Worm (Caenorhabditis elegans): ENCODE data around the gene etr-1.

etr-1 gene

DNA sequence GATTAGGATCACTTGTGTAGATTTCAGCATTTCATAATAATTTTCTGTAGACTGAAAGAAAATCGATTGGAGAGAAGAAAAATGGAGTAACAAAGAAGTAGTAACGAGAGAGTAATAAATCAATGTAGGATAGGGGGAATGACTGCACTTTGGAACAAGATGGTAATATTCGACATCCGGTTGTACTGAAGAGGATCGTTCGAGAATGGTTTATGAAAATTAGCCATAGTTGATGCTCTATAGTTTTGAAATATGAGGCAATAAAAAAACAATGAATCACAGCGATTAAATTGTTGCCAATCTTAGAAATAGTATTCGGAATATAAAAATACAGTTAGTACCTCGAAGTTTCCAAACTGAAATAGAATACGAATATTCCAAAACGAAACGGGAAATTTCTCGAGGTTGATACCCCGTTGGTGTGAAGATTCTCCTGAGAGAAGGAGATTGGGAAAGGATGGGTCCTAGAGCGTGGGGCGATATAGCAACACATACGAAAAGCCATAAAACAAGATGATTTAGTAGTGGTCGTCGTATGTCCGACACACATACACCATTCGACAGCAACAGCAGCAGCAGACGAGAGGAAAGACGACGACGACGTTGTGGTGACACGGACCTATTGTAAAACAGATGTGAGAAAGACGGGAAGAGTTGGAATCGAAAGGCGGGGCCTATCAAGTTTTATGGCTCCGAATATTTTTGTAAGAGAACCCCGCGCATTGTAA is 28.5 kb upstream of the etr-1 start, which contains the start of gene cwn-1:
TSS of gene cwn-1 (minus strand) at position 51 of the 728 bp plus-strand sequence.
- TF ChIP-seq dpl-1 (GFP tag; optimal IDR thresholded peaks at IDR 0.05) (no peak), dmd-8 (GFP tag; IDR thresholded peaks at IDR 0.05) (no peak), fos-1 (tag; optimal IDR thresholded peaks at IDR 0.05) (no peak), php-3 (GFP tag; IDR thresholded peaks at IDR 0.05) (no peak), nhr-77 (tag; optimal IDR thresholded peaks at IDR 0.05) (no peak), lin-13 (GFP tag; optimal IDR thresholded peaks at IDR 0.05) (no peak), daf-16 (GFP tag; optimal IDR thresholded peaks at IDR 0.05) (no peak), daf-16 (tag; optimal IDR thresholded peaks at IDR 0.05) (no peak), ces-1 (GFP tag; optimal IDR thresholded peaks at IDR 0.05) (no peak), F44E2.7 (GFP tag; IDR thresholded peaks at IDR 0.05) (no peak), hlh-11 (tag; optimal IDR thresholded peaks at IDR 0.05) (no peak), ceh-82 (tag; optimal IDR thresholded peaks at IDR 0.05) (no peak), aly-2 (tag; optimal IDR thresholded peaks at IDR 0.05) (no peak), daf-12 (tag; optimal IDR thresholded peaks at IDR 0.05) (no peak), nhr-28 (tag; optimal IDR thresholded peaks at IDR 0.05) (no peak), egl-27 (tag; optimal IDR thresholded peaks at IDR 0.05) (no peak)

DNA sequence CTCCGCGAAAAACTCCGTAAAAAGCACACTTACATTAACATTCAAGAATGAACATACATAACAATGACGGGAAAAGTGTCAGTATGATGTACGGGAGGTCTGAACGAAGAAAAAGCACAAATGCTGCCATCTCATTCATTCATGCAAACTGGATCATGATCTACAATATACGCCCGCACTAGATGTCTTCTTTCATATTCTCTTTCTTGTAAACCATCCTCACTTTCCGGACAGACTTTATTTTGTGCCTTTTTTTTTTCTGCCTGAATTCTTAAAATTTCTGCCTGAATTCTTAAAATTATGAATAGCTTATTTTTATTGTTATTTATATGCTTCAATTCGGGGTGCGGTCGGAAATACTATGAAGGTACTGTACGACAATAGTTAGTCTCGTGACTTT is 27.0 kb upstream of the etr-1 start, which contains the start of gene K10B4.1:
TSS of gene K10B4.1 (plus strand) at position 301 of the 400 bp plus-strand sequence.
- TF ChIP-seq lin-15B (tag; optimal IDR thresholded peaks at IDR 0.05): no peak
- TF ChIP-seq nhr-25 (tag; optimal IDR thresholded peaks at IDR 0.05; ENCODE audit: borderline replicate concordance, insufficient read depth): no peak
- no peak for TF ChIP-seq pha-4 (GFP tag; IDR thresholded peaks at IDR 0.05)
- no peak for TF ChIP-seq pha-4 (tag; optimal IDR thresholded peaks at IDR 0.05)
- TF ChIP-seq rbr-2 (tag; optimal IDR thresholded peaks at IDR 0.05): no peak
- TF ChIP-seq daf-16 (GFP tag; optimal IDR thresholded peaks at IDR 0.05): no peak
- no peak for TF ChIP-seq daf-16 (tag; optimal IDR thresholded peaks at IDR 0.05)
- TF ChIP-seq ces-1 (GFP tag; optimal IDR thresholded peaks at IDR 0.05): no peak
- no peak for TF ChIP-seq nhr-28 (tag; optimal IDR thresholded peaks at IDR 0.05)
- no peak for TF ChIP-seq nhr-76 (tag; optimal IDR thresholded peaks at IDR 0.05)
- no peak for TF ChIP-seq nhr-77 (tag; optimal IDR thresholded peaks at IDR 0.05)
- no peak for TF ChIP-seq lsy-2 (tag; optimal IDR thresholded peaks at IDR 0.05)
- no peak for TF ChIP-seq unc-62 (GFP tag; optimal IDR thresholded peaks at IDR 0.05 in 1 of 2)
- no peak for TF ChIP-seq unc-62 (tag; optimal IDR thresholded peaks at IDR 0.05)
- no peak for TF ChIP-seq T26A8.4 (GFP tag; IDR thresholded peaks at IDR 0.05)
- TF ChIP-seq mep-1 (tag; optimal IDR thresholded peaks at IDR 0.05): no peak
- no peak for TF ChIP-seq dmd-6 (GFP tag; IDR thresholded peaks at IDR 0.05)
- TF ChIP-seq mxl-3 (GFP tag; optimal IDR thresholded peaks at IDR 0.05): no peak
- no peak for TF ChIP-seq nhr-41 (GFP tag; IDR thresholded peaks at IDR 0.05)
- no peak for TF ChIP-seq hlh-30 (tag; optimal IDR thresholded peaks at IDR 0.05; ENCODE audit: insufficient read depth)
- TF ChIP-seq D1046.2 (GFP tag; IDR thresholded peaks at IDR 0.05): no peak
- no peak for TF ChIP-seq unc-39 (tag; optimal IDR thresholded peaks at IDR 0.05)
- TF ChIP-seq zfp-3 (GFP tag; conservative IDR thresholded peaks at IDR 0.05): no peak

DNA sequence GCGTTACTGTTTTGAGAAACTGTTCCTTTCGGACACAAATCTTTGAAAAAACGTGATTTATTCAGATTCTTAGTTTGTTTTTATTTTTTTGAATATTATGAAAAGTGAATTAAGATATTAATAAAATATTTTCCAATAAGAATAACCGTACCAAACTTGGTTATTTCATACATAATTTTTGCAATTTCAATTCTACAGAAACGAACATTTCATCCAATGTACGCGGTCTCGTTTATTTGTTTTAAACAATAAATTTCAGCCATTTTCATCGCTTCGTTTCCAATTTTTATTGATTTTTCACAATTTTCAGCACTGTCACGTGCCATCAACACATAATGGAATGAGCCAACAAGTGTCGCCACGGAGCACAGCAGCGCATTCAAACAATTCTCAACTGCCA is 15.2 kb upstream of the etr-1 start, which contains the start of gene T25D3.4:
TSS of gene T25D3.4 (plus strand) at position 301 of the 400 bp plus-strand sequence.
- TF ChIP-seq hif-1 (tag; optimal IDR thresholded peaks at IDR 0.05) (peak in 1 of 2 experiments; percentile 43), dmd-6 (GFP tag; IDR thresholded peaks at IDR 0.05) (no peak), aha-1 (tag) (peak; percentile 29)

DNA sequence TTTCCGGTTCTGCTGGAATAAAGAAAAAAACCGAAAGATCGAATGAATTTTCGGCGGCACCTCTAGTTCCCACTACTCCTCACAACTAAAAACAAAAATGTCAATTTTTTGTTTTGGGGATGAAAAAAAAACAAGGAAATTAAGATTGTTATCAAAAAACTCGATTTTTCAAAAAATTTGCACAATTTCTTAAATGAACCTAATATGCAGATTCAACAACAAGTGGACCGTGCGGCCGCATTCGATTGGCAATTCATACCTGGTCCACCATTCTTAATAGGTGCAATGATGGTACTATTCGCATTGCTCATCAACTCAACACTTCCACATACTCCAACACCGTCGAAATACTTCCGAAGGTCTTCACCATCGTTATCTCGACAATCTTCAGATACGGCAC is 10.7 kb upstream of the etr-1 start:
- no peak for TF ChIP-seq aly-2 (tag; optimal IDR thresholded peaks at IDR 0.05)
- no peak for TF ChIP-seq nhr-41 (GFP tag; IDR thresholded peaks at IDR 0.05)
- peak in 1 of 2 experiments; percentile 95 for TF ChIP-seq unc-62 (GFP tag; optimal IDR thresholded peaks at IDR 0.05 in 1 of 2)
- no peak for TF ChIP-seq unc-62 (tag; optimal IDR thresholded peaks at IDR 0.05)

Measured in whole organism, L4 larva.